Fruit fly (Drosophila melanogaster): Measurements from ENCODE around the gene CG33493.

dm6 chr3L:10735095-10735494 is 42.1 kb upstream of the CG33493 start:
- TF ChIP-seq CG32121 (GFP tag; IDR thresholded peaks at IDR 0.05) (peak; percentile 66), CG13204 (GFP tag; optimal IDR thresholded peaks at IDR 0.05) (no peak), CG12605 (GFP tag; IDR thresholded peaks at IDR 0.05) (peak; percentile 16; the same call in 1 of the 2 replicates), D1 (tag; optimal IDR thresholded peaks at IDR 0.05) (no peak), Snoo (tag; optimal IDR thresholded peaks at IDR 0.05) (no peak), CG14655 (GFP tag; optimal IDR thresholded peaks at IDR 0.05) (peak; percentile 36), CG17806 (tag; optimal IDR thresholded peaks at IDR 0.05) (peak; percentile 31), fd96Ca (GFP tag; IDR thresholded peaks at IDR 0.05) (no peak)
